Worm (Caenorhabditis elegans) whole organism, L4/young adult: ENCODE data around the gene mdt-10.

ENCODE experiments used
- W03F9.2 ChIP-seq: fragments of 150-350 bp; optimal IDR thresholded peaks from 2 replicates; lab custom pipeline; 2014; ENCODE audit warnings: missing biosample characterization, missing genetic modification characterization
- dao-5 ChIP-seq: sonication (generic microtip); optimal IDR thresholded peaks from 2 replicates; lab custom pipeline; 2016; ENCODE audit warnings: missing genotype, missing genetic modification characterization, moderate library complexity, missing compliant biosample characterization
- him-1 ChIP-seq: sonication (generic microtip); optimal IDR thresholded peaks from 2 replicates; lab custom pipeline; 2016; ENCODE audit warnings: missing genotype, missing genetic modification reagents, missing genetic modification characterization, missing compliant biosample characterization

DNA sequence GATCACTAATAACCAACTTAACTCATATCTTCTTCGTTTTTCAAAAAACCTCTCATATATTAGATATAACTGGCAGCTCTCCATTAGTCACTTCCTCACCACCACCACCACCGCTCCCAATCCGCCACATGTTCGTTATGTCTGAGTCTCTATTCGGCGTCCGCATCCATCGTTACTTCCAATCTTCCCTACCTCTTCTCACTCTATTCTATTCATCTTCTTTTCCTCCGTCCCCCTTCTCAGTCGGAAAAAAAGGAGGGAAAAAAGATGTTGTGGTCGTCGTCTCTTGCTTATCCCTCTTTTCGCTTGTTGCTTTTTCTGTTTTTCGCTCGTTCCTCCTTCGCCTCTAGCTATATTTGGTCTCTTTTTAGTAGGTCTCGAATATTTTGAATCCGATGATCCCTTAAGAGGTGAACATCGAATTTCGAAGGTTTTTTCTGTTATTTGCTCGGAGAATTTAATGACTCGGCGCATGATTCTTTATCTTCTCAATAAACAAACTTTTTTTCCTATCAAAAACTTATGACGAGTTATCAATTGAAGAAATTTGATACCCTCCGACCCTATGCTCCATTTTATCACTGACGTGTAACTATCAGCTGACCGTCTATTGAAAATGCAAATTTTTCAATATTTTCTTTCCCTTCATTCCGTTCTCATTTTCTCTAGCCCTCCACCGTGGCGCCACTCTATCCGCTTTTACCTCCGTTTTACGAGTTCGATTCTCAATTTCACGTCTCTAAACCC, 37.2 kb upstream of the mdt-10 start:
- TF ChIP-seq dao-5 (no peak), him-1 (peak; percentile 30), W03F9.2 (tag; lab: Kevin White, UChicago) (no peak)
